Worm (Caenorhabditis elegans) whole organism, mixed stage, embryonic: ENCODE results near the gene K04G7.1.

ENCODE experiments used
- ceh-39 ChIP-seq: fragments of 150-350 bp; optimal IDR thresholded peaks from 2 replicates; lab custom pipeline; 2014; ENCODE audit warnings: missing biosample characterization, missing genetic modification characterization
- ces-1 ChIP-seq: fragments of 150-350 bp; optimal IDR thresholded peaks from 2 replicates; lab custom pipeline; 2014; ENCODE audit warnings: missing biosample characterization, missing genetic modification reagents, missing genetic modification characterization
- drap-1 ChIP-seq: fragments of 200-800 bp; sonication (Bioruptor generic); optimal IDR thresholded peaks from 3 replicates; lab custom pipeline; 2018; ENCODE audit warnings: mild to moderate bottlenecking, missing genetic modification characterization, missing compliant biosample characterization
- mab-5 ChIP-seq: fragments of 150-350 bp; optimal IDR thresholded peaks from 2 replicates; lab custom pipeline; 2014; ENCODE audit warnings: missing biosample characterization, missing genetic modification characterization
- nhr-237 ChIP-seq: fragments of 150-350 bp; optimal IDR thresholded peaks from 2 replicates; lab custom pipeline; 2014; ENCODE audit warnings: missing biosample characterization, missing genetic modification characterization
- unc-39 ChIP-seq: fragments of 150-350 bp; optimal IDR thresholded peaks from 2 replicates; lab custom pipeline; 2014; ENCODE audit warnings: missing biosample characterization, missing genetic modification characterization
- unc-62 ChIP-seq: fragments of 150-350 bp; optimal IDR thresholded peaks from 2 replicates; lab custom pipeline; 2014; ENCODE audit warnings: missing biosample characterization, missing genetic modification reagents, missing genetic modification characterization

DNA sequence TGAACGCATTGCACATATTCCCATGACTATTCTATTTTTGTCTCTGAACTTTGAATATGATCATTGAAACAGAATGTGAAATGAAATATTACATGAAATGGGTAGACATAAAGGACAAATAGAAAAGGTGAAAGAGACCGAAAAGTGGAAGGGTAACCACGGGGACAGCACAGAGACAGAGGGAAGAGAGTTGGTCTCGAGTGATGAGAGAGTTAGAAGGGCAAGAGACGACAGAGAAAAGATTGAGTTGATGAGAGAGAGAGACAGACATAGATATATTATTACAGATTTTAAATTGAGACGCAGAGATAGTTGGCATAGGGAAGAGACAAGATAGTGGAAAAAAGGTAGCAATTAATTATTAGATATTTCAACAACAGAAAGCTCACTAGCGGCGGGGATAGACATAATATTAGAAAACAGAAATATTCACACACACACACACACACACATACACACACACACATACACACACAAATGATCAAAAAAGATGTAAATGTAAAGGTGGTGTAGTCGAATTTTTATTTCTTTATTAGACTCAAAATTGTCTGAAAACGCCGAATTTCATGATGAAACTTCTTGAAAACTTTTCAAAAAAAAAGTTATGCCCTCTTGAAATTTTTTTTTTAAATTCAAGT is 45.8 kb upstream of the K04G7.1 start:
- TF ChIP-seq ces-1 (GFP tag; lab: Kevin White, UChicago) (peak; percentile 42), ceh-39 (tag; lab: Kevin White, UChicago) (no peak), drap-1 (GFP tag; lab: Kevin White, UChicago) (no peak), nhr-237 (tag; lab: Kevin White, UChicago) (peak; percentile 25), unc-62 (GFP tag; lab: Kevin White, UChicago) (peak; percentile 70), unc-39 (no peak), mab-5 (no peak)
